Fruit fly (Drosophila melanogaster): ENCODE data around the gene CG12481.
A peak's percentile ranks its signal among the peaks of the same experiment; 100 is the strongest.

CG12481 gene

dm6 chrX:14208426-14209208, 21.6 kb downstream of the CG12481 start (continued):
- TF ChIP-seq en (GFP tag; optimal IDR thresholded peaks at IDR 0.05) (peak; percentile 21), dati (GFP tag; IDR thresholded peaks at IDR 0.05) (no peak), CG4707 (GFP tag; optimal IDR thresholded peaks at IDR 0.05) (peak; percentile 52), CG8290 (GFP tag; optimal IDR thresholded peaks at IDR 0.05) (peak; percentile 57), CG8290 (tag; optimal IDR thresholded peaks at IDR 0.05) (peak; percentile 7 to 28), CG1603 (tag; optimal IDR thresholded peaks at IDR 0.05) (peak; percentile 40)

DNA sequence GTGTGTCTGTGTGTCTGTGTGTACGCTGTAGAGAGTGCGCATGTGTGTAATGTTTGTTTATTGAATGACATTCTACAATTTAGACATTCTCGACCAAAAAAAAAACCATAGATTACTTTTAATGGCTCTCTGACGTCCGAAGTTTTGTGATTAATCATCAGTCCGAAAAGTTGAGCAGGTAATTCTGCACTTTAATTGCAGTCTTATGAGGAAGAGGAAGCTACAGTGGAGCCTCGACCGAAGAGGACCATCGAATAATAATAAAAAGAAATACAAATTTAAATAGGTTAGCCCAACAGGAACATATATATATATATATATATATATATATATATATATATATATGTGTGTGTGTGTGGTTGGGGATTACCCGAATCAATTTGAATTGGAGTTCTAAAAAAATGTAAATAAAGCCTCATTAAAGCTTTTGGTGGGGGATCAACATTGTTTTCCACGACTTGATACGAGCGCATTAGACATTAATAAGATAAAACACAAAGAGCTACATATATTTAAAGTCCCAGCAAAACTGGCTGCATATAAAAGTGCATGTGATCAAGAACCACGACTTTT, 22.2 kb downstream of the CG12481 start:
- TF ChIP-seq Ssrp (tag; optimal IDR thresholded peaks at IDR 0.05) (peak; percentile 21), Med (GFP tag) (peak; percentile 69), CG8089 (GFP tag; optimal IDR thresholded peaks at IDR 0.05) (no peak), sd (tag; optimal IDR thresholded peaks at IDR 0.05) (peak; percentile 69), CG8281 (tag; optimal IDR thresholded peaks at IDR 0.05) (peak; percentile 0), sens (GFP tag) (peak; percentile 78), sqz (GFP tag; optimal IDR thresholded peaks at IDR 0.05) (peak; percentile 68), CG16813 (GFP tag; IDR thresholded peaks at IDR 0.05; ENCODE audit: partially characterized antibody) (no peak), CG3281 (GFP tag; optimal IDR thresholded peaks at IDR 0.05) (peak; percentile 6), gem (tag; optimal IDR thresholded peaks at IDR 0.05) (peak; percentile 6), eve (GFP tag; optimal IDR thresholded peaks at IDR 0.05) (peak in 1 of 2 experiments; percentile 34), grau (tag; optimal IDR thresholded peaks at IDR 0.05) (peak; percentile 46), lab (GFP tag; optimal IDR thresholded peaks at IDR 0.05) (no peak), Fer2 (tag; optimal IDR thresholded peaks at IDR 0.05) (no peak), exex (tag; optimal IDR thresholded peaks at IDR 0.05) (peak; percentile 16), ERR (GFP tag; optimal IDR thresholded peaks at IDR 0.05) (no peak), CG9876 (GFP tag; optimal IDR thresholded peaks at IDR 0.05) (no peak), CG13123 (GFP tag; optimal IDR thresholded peaks at IDR 0.05) (no peak)

DNA sequence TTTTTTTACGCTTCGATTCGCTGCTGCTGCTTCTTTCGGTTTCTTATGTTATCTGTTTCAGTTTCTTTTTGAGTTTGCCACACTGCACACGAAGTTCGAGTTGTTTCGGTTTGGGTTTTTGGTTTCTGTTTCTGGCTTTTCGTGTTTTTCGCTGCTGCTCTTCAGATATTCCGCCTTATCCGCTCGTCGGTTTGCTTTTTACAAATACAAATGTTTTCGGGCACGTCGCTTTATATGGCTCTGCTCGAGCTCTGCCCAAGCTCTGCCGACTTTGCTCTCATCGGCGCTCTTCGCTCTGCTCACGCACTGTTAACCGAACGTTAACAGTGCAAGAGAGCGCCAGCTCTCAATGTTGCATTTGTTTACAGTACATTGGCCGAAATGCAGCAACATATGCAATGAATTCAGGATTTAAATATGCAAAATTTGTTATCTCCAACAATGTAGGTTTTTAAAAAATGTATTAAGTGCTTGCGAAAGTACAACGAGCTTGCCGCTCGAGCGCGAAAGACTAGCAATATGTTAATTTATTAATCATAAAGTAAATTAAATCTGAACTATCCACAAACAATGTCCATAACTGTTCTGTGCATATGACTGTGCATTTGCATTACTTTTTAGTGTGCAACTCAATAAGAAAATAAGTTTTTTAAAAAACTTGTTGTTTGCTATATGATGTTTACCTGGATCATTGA, 24.3 kb downstream of the CG12481 start:
- no peak for TF ChIP-seq dpn (GFP tag; optimal IDR thresholded peaks at IDR 0.05)
- TF ChIP-seq crp (GFP tag; optimal IDR thresholded peaks at IDR 0.05), result no peak
- TF ChIP-seq CG7839 (tag; optimal IDR thresholded peaks at IDR 0.05), result peak; percentile 5
- TF ChIP-seq lbe (GFP tag; optimal IDR thresholded peaks at IDR 0.05), result no peak
- TF ChIP-seq bigmax (GFP tag; optimal IDR thresholded peaks at IDR 0.05), result no peak
- TF ChIP-seq inv (GFP tag; IDR thresholded peaks at IDR 0.05; ENCODE audit: partially characterized antibody), result 0 out of 2 replicates have a peak, but pooled peaks have one; percentile 9
- TF ChIP-seq Rfx (GFP tag; IDR thresholded peaks at IDR 0.05), result peak; percentile 31; the same call in 1 of the 2 replicates
- TF ChIP-seq grn (GFP tag; optimal IDR thresholded peaks at IDR 0.05), result no peak
- no peak for TF ChIP-seq jigr1 (GFP tag; IDR thresholded peaks at IDR 0.05)
- no peak for TF ChIP-seq bab2 (GFP tag; optimal IDR thresholded peaks at IDR 0.05)
- no peak for TF ChIP-seq Lhr (GFP tag; optimal IDR thresholded peaks at IDR 0.05)
- no peak for TF ChIP-seq CG7372 (GFP tag; IDR thresholded peaks at IDR 0.05)
- peak; percentile 3 for TF ChIP-seq CG7556 (GFP tag; optimal IDR thresholded peaks at IDR 0.05)
- no peak for TF ChIP-seq CG7786 (GFP tag; optimal IDR thresholded peaks at IDR 0.05)
- peak; percentile 6 for TF ChIP-seq tio (GFP tag; optimal IDR thresholded peaks at IDR 0.05)
- TF ChIP-seq CG9876 (GFP tag; optimal IDR thresholded peaks at IDR 0.05), result no peak
- no peak for TF ChIP-seq CG34224 (GFP tag; IDR thresholded peaks at IDR 0.05; ENCODE audit: partially characterized antibody)
- no peak for TF ChIP-seq Neu2 (GFP tag; optimal IDR thresholded peaks at IDR 0.05; ENCODE audit: borderline replicate concordance)
- TF ChIP-seq CG2712 (tag; optimal IDR thresholded peaks at IDR 0.05), result no peak
- TF ChIP-seq Kr (GFP tag; optimal IDR thresholded peaks at IDR 0.05), result no peak
- TF ChIP-seq CG12299 (tag; optimal IDR thresholded peaks at IDR 0.05), result no peak
- TF ChIP-seq Scr (GFP tag; IDR thresholded peaks at IDR 0.05; ENCODE audit: partially characterized antibody), result no peak
